Worm (Caenorhabditis elegans): ENCODE measurements around the gene rheb-1.

Gene rheb-1

ce11 chrIII:9483716-9484115, 27.9 kb upstream of the rheb-1 start:
- no peak for TF ChIP-seq him-1 (tag; optimal IDR thresholded peaks at IDR 0.05)

- TF ChIP-seq W03F9.2 (tag; optimal IDR thresholded peaks at IDR 0.05) (no peak), him-1 (tag; optimal IDR thresholded peaks at IDR 0.05) (no peak), dao-5 (tag; optimal IDR thresholded peaks at IDR 0.05) (no peak)
Observed at ce11 chrIII:9482423-9482993, 26.7 kb upstream of the rheb-1 start.

- no peak for TF ChIP-seq dao-5 (tag; optimal IDR thresholded peaks at IDR 0.05)
- no peak for TF ChIP-seq W03F9.2 (tag; optimal IDR thresholded peaks at IDR 0.05)
- no peak for TF ChIP-seq him-1 (tag; optimal IDR thresholded peaks at IDR 0.05)
Observed at ce11 chrIII:9476564-9476963, 20.7 kb upstream of the rheb-1 start.

- TF ChIP-seq him-1 (tag; optimal IDR thresholded peaks at IDR 0.05), result no peak
- TF ChIP-seq dao-5 (tag; optimal IDR thresholded peaks at IDR 0.05), result no peak
- TF ChIP-seq W03F9.2 (tag; optimal IDR thresholded peaks at IDR 0.05), result no peak
Observed at ce11 chrIII:9474501-9474900, 18.7 kb upstream of the rheb-1 start.

- no peak for TF ChIP-seq dao-5 (tag; optimal IDR thresholded peaks at IDR 0.05)
- TF ChIP-seq him-1 (tag; optimal IDR thresholded peaks at IDR 0.05), result no peak
- no peak for TF ChIP-seq W03F9.2 (tag; optimal IDR thresholded peaks at IDR 0.05)
Observed at ce11 chrIII:9472464-9472863, 16.6 kb upstream of the rheb-1 start.

- TF ChIP-seq dao-5 (tag; optimal IDR thresholded peaks at IDR 0.05), result no peak
- TF ChIP-seq him-1 (tag; optimal IDR thresholded peaks at IDR 0.05), result no peak
- TF ChIP-seq W03F9.2 (tag; optimal IDR thresholded peaks at IDR 0.05), result no peak
Observed at ce11 chrIII:9471996-9472395, 16.2 kb upstream of the rheb-1 start.

- TF ChIP-seq him-1 (tag; optimal IDR thresholded peaks at IDR 0.05), result no peak
- TF ChIP-seq W03F9.2 (tag; optimal IDR thresholded peaks at IDR 0.05), result no peak
- no peak for TF ChIP-seq dao-5 (tag; optimal IDR thresholded peaks at IDR 0.05)
Observed at ce11 chrIII:9467857-9468256, 12.0 kb upstream of the rheb-1 start, which contains the start of gene tag-342. TSS of gene tag-342 (plus strand) at chrIII:9468157.

ce11 chrIII:9467095-9467494, 11.3 kb upstream of the rheb-1 start, which contains the start of gene baf-1:
TSS of gene baf-1 (plus strand) at chrIII:9467464.
- no peak for TF ChIP-seq dao-5 (tag; optimal IDR thresholded peaks at IDR 0.05)
- peak; percentile 76 for TF ChIP-seq W03F9.2 (tag; optimal IDR thresholded peaks at IDR 0.05)

ce11 chrIII:9465865-9466264, 10.0 kb upstream of the rheb-1 start, which contains the start of gene B0464.6:
TSS of gene B0464.6 (minus strand) at chrIII:9465965.
- TF ChIP-seq W03F9.2 (tag; optimal IDR thresholded peaks at IDR 0.05) (no peak), dao-5 (tag; optimal IDR thresholded peaks at IDR 0.05) (no peak), him-1 (tag; optimal IDR thresholded peaks at IDR 0.05) (no peak)

- TF ChIP-seq him-1 (tag; optimal IDR thresholded peaks at IDR 0.05) (no peak), W03F9.2 (tag; optimal IDR thresholded peaks at IDR 0.05) (peak; percentile 69)
Observed at ce11 chrIII:9465424-9465823, 9.6 kb upstream of the rheb-1 start, which contains the start of gene B0464.9. TSS of gene B0464.9 (plus strand) at chrIII:9465767.

- TF ChIP-seq dao-5 (tag; optimal IDR thresholded peaks at IDR 0.05) (no peak), W03F9.2 (tag; optimal IDR thresholded peaks at IDR 0.05) (no peak), him-1 (tag; optimal IDR thresholded peaks at IDR 0.05) (no peak)
Observed at ce11 chrIII:9462785-9463467, 7.1 kb upstream of the rheb-1 start.

- TF ChIP-seq W03F9.2 (tag; optimal IDR thresholded peaks at IDR 0.05) (no peak), him-1 (tag; optimal IDR thresholded peaks at IDR 0.05) (no peak), dao-5 (tag; optimal IDR thresholded peaks at IDR 0.05) (no peak)
Observed at ce11 chrIII:9461894-9462784, 6.3 kb upstream of the rheb-1 start.

ce11 chrIII:9457192-9458103, 1.6 kb upstream of the rheb-1 start:
- TF ChIP-seq him-1 (tag; optimal IDR thresholded peaks at IDR 0.05), result no peak
- TF ChIP-seq W03F9.2 (tag; optimal IDR thresholded peaks at IDR 0.05), result no peak
- no peak for TF ChIP-seq dao-5 (tag; optimal IDR thresholded peaks at IDR 0.05)

Data from whole organism, L4/young adult.